Fruit fly (Drosophila melanogaster): ENCODE data around the gene Doc3.

The Doc3 gene

DNA sequence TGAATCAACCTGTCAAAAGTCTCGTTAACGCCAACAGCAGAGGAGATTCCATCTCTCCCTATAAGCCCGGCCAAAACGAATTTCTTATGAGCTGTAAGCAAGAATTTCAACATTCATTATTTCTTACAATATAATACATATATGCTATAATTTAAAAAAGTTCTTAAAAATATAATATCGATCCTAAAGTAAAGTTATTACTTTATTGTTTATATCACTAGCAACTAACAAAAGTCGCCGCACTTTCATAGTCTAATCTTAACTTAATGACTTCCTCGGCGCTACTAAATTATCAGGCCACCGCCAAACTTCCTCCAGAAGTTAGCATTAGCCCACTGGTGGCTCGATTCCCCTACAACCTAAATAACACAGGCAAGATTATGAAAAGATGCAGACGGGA lies 28.5 kb downstream of the Doc3 start (continued):
- TF ChIP-seq CG9139 (GFP tag; optimal IDR thresholded peaks at IDR 0.05) (no peak), CG6808 (GFP tag; optimal IDR thresholded peaks at IDR 0.05) (peak; percentile 52), CG6276 (GFP tag; optimal IDR thresholded peaks at IDR 0.05) (no peak), cyc (GFP tag; optimal IDR thresholded peaks at IDR 0.05) (peak; percentile 48), Hr4 (GFP tag; optimal IDR thresholded peaks at IDR 0.05) (no peak), net (GFP tag; optimal IDR thresholded peaks at IDR 0.05) (no peak), ss (GFP tag; optimal IDR thresholded peaks at IDR 0.05) (peak in 1 of 2 experiments; percentile 45), svp (GFP tag) (peak; percentile 76), CG16779 (tag; optimal IDR thresholded peaks at IDR 0.05) (no peak), Sox15 (GFP tag; optimal IDR thresholded peaks at IDR 0.05) (peak; percentile 27), CG7368 (GFP tag; optimal IDR thresholded peaks at IDR 0.05) (no peak), CG11762 (GFP tag; optimal IDR thresholded peaks at IDR 0.05; ENCODE audit: insufficient read depth) (peak; percentile 23), spab (GFP tag; optimal IDR thresholded peaks at IDR 0.05) (no peak), Lpt (GFP tag; optimal IDR thresholded peaks at IDR 0.05) (no peak), CG6792 (GFP tag; optimal IDR thresholded peaks at IDR 0.05) (peak; percentile 36), vri (GFP tag; optimal IDR thresholded peaks at IDR 0.05) (peak; percentile 12), CG1621 (tag; optimal IDR thresholded peaks at IDR 0.05) (no peak), CG31627 (GFP tag; optimal IDR thresholded peaks at IDR 0.05) (peak; percentile 38), CG6854 (GFP tag; optimal IDR thresholded peaks at IDR 0.05) (peak; percentile 37), Blimp-1 (GFP tag; optimal IDR thresholded peaks at IDR 0.05) (peak; percentile 20), Hr38 (GFP tag; optimal IDR thresholded peaks at IDR 0.05) (no peak), salr (GFP tag; optimal IDR thresholded peaks at IDR 0.05) (peak in 1 of 2 experiments; percentile 7), CG32006 (GFP tag; optimal IDR thresholded peaks at IDR 0.05) (peak; percentile 26), fkh (GFP tag; optimal IDR thresholded peaks at IDR 0.05) (no peak), CG6163 (GFP tag; IDR thresholded peaks at IDR 0.05) (no peak), Sox102F (GFP tag; optimal IDR thresholded peaks at IDR 0.05) (peak; percentile 15), Ets96B (tag; optimal IDR thresholded peaks at IDR 0.05) (peak; percentile 43), Ets21C (GFP tag; optimal IDR thresholded peaks at IDR 0.05) (peak; percentile 24), OdsH (GFP tag; optimal IDR thresholded peaks at IDR 0.05) (peak; percentile 57), esn (GFP tag; optimal IDR thresholded peaks at IDR 0.05) (peak; percentile 66), Gug (GFP tag; IDR thresholded peaks at IDR 0.05) (no peak), CG15336 (GFP tag; IDR thresholded peaks at IDR 0.05) (peak; percentile 39; the same call in 1 of the 2 replicates), Eip75B (GFP tag; optimal IDR thresholded peaks at IDR 0.05) (no peak)

DNA sequence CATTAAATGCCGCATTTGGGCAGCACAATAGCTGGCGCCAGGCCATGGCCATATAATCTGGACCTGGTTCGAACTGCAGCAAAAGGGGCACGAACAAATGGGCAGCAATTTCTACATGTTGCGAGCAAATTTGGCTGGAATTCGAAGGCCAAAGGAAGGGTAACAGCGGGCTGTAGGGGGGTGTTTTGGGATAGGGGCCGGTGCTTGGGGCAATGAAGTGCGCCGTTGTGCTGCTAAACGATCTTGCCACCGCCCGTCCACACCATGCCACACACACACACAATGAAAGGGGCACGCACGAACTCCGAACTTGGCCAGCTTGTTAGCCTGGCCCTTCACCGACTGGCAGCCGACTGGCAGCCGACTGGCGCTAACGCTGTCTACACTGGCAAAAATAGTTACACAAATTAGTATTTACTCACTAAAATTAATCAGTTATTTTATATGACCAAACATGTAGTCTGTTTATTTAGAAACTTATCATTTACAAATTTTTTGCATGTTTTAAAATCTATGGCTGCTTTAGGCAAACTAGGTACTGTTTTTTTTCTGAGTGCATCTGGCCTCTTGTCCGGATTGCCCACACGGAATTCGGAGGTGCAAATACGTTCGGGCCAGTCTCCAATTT lies 29.1 kb downstream of the Doc3 start:
- TF ChIP-seq CG34406 (GFP tag; optimal IDR thresholded peaks at IDR 0.05), result peak; percentile 38
- peak; percentile 16 for TF ChIP-seq CG32006 (GFP tag; optimal IDR thresholded peaks at IDR 0.05)
- no peak for TF ChIP-seq Hr38 (GFP tag; optimal IDR thresholded peaks at IDR 0.05)
- peak; percentile 70 for TF ChIP-seq CG11902 (GFP tag; optimal IDR thresholded peaks at IDR 0.05)
- no peak for TF ChIP-seq Hr4 (GFP tag; optimal IDR thresholded peaks at IDR 0.05)
- peak; percentile 73 for TF ChIP-seq CG7368 (GFP tag; optimal IDR thresholded peaks at IDR 0.05)
- no peak for TF ChIP-seq CG1621 (tag; optimal IDR thresholded peaks at IDR 0.05)
- TF ChIP-seq svp (GFP tag), result peak; percentile 85
- peak; percentile 84 for TF ChIP-seq CG6163 (GFP tag; IDR thresholded peaks at IDR 0.05)
- TF ChIP-seq salr (GFP tag; optimal IDR thresholded peaks at IDR 0.05), result no peak
- TF ChIP-seq fd59A (GFP tag; optimal IDR thresholded peaks at IDR 0.05), result no peak
- peak; percentile 65 for TF ChIP-seq Smox (GFP tag; optimal IDR thresholded peaks at IDR 0.05)
- TF ChIP-seq esn (GFP tag; optimal IDR thresholded peaks at IDR 0.05), result peak; percentile 56
- peak; percentile 40; the same call in 1 of the 3 replicates for TF ChIP-seq CG8119 (GFP tag; IDR thresholded peaks at IDR 0.05)
- TF ChIP-seq Sox15 (GFP tag; optimal IDR thresholded peaks at IDR 0.05), result peak; percentile 8
- TF ChIP-seq Eip93F (GFP tag; optimal IDR thresholded peaks at IDR 0.05), result no peak
- no peak for TF ChIP-seq Eip75B (GFP tag; optimal IDR thresholded peaks at IDR 0.05)
- peak; percentile 52 for TF ChIP-seq CG9139 (GFP tag; optimal IDR thresholded peaks at IDR 0.05)
- TF ChIP-seq CG31627 (GFP tag; optimal IDR thresholded peaks at IDR 0.05), result peak; percentile 63
- peak; percentile 42; the same call in 1 of the 2 replicates for TF ChIP-seq CG15336 (GFP tag; IDR thresholded peaks at IDR 0.05)
- peak; percentile 49 for TF ChIP-seq fd85E (GFP tag; optimal IDR thresholded peaks at IDR 0.05)
- peak; percentile 71 for TF ChIP-seq Ets96B (tag; optimal IDR thresholded peaks at IDR 0.05)
- TF ChIP-seq CG3919 (GFP tag; optimal IDR thresholded peaks at IDR 0.05), result peak; percentile 84
- TF ChIP-seq Hr39 (GFP tag; optimal IDR thresholded peaks at IDR 0.05), result peak; percentile 67
- peak; percentile 3 for TF ChIP-seq lz (GFP tag; optimal IDR thresholded peaks at IDR 0.05)
- TF ChIP-seq Gug (GFP tag; IDR thresholded peaks at IDR 0.05), result 0 out of 2 replicates have a peak, but pooled peaks have one; percentile 31
- TF ChIP-seq CG3032 (tag; optimal IDR thresholded peaks at IDR 0.05), result no peak
- TF ChIP-seq pdm3 (GFP tag; optimal IDR thresholded peaks at IDR 0.05), result peak; percentile 44
- peak; percentile 29 to 58 for TF ChIP-seq ss (GFP tag; optimal IDR thresholded peaks at IDR 0.05)
- peak; percentile 77 for TF ChIP-seq CG10669 (GFP tag; optimal IDR thresholded peaks at IDR 0.05)
- TF ChIP-seq dac (GFP tag; optimal IDR thresholded peaks at IDR 0.05), result no peak
- TF ChIP-seq CG6276 (GFP tag; optimal IDR thresholded peaks at IDR 0.05), result no peak

Measured in whole organism, prepupa.